Fruit fly (Drosophila melanogaster) whole organism, embryonic: Measurements from ENCODE around the gene CG13694.

Experiments
- Abd-B ChIP-seq: fragments of 200-800 bp; sonication (Bioruptor generic); optimal IDR thresholded peaks from 2 replicates; lab custom pipeline; 2018; ENCODE audit warnings: missing biosample characterization, mild to moderate bottlenecking, missing genetic modification characterization, moderate library complexity
- Awh ChIP-seq: fragments of 200-800 bp; sonication (Bioruptor generic); IDR thresholded peaks from 2 replicates; pipeline ENCODE4, ENCODE4 v1.3.6; 2022; ENCODE audit warnings: missing biosample characterization, missing genetic modification characterization
- CG11093 ChIP-seq: fragments of 200-800 bp; sonication (Bioruptor generic); IDR thresholded peaks from 3 replicates; pipeline ENCODE4 v1.3.6; 2022; ENCODE audit warnings: missing biosample characterization, missing genetic modification characterization
- CG12155 ChIP-seq: fragments of 200-800 bp; sonication (Bioruptor generic); optimal IDR thresholded peaks from 3 replicates; lab custom pipeline; 2016; ENCODE audit warnings: missing biosample characterization, missing genetic modification characterization
- CG12219 ChIP-seq: fragments of 200-800 bp; sonication (Bioruptor generic); optimal IDR thresholded peaks from 3 replicates; lab custom pipeline; 2018; ENCODE audit warnings: missing biosample characterization, mild to moderate bottlenecking, missing genetic modification characterization
- CG13287 ChIP-seq: fragments of 200-800 bp; sonication (Bioruptor generic); IDR thresholded peaks from 2 replicates; pipeline ENCODE4 v1.3.6; 2022; ENCODE audit warnings: missing biosample characterization, missing genetic modification characterization; ENCODE audit not compliant: partially characterized antibody
- CG13894 ChIP-seq: fragments of 200-800 bp; sonication (Bioruptor generic); optimal IDR thresholded peaks from 3 replicates; lab custom pipeline; 2018; ENCODE audit warnings: missing biosample characterization, mild to moderate bottlenecking, missing genetic modification characterization, moderate library complexity
- CG14965 ChIP-seq: fragments of 200-800 bp; sonication (Bioruptor generic); optimal IDR thresholded peaks from 2 replicates; lab custom pipeline; 2016; ENCODE audit warnings: missing biosample characterization, missing genetic modification characterization, borderline replicate concordance
- CG15269 ChIP-seq: fragments of 200-800 bp; sonication (Bioruptor generic); optimal IDR thresholded peaks from 2 replicates; lab custom pipeline; 2018; ENCODE audit warnings: missing biosample characterization, mild to moderate bottlenecking, missing genetic modification characterization, moderate library complexity
- CG17361 ChIP-seq: fragments of 200-800 bp; sonication (Bioruptor generic); IDR thresholded peaks from 3 replicates; pipeline ENCODE4 v1.3.6; 2022; ENCODE audit warnings: missing biosample characterization, missing genetic modification characterization
- CG1832 ChIP-seq: fragments of 200-800 bp; sonication (Bioruptor generic); optimal IDR thresholded peaks from 2 replicates; lab custom pipeline; 2017; ENCODE audit warnings: missing biosample characterization, mild to moderate bottlenecking, missing genetic modification characterization, inconsistent platforms
- CG2120 ChIP-seq: fragments of 200-800 bp; sonication (Bioruptor generic); optimal IDR thresholded peaks from 3 replicates; lab custom pipeline; 2016; ENCODE audit warnings: missing biosample characterization, missing genetic modification characterization
- CG31365 ChIP-seq: fragments of 200-800 bp; sonication (Bioruptor generic); optimal IDR thresholded peaks from 2 replicates; lab custom pipeline; 2018; ENCODE audit warnings: missing biosample characterization, mild to moderate bottlenecking, missing genetic modification characterization
- CG34224 ChIP-seq: fragments of 200-800 bp; sonication (Bioruptor generic); IDR thresholded peaks from 3 replicates; pipeline ENCODE4 v1.3.6; 2022; ENCODE audit warnings: missing biosample characterization, missing genetic modification characterization; ENCODE audit not compliant: partially characterized antibody
- CG34376 ChIP-seq: fragments of 200-800 bp; sonication (Bioruptor generic); optimal IDR thresholded peaks from 2 replicates; lab custom pipeline; 2018; ENCODE audit warnings: missing biosample characterization, mild to moderate bottlenecking, missing genetic modification characterization
- CG4360 ChIP-seq: fragments of 200-800 bp; sonication (Bioruptor generic); IDR thresholded peaks from 2 replicates; pipeline ENCODE4 v1.3.6; 2022; ENCODE audit warnings: missing biosample characterization, missing genetic modification characterization
- CG43689 ChIP-seq: fragments of 200-800 bp; sonication (Bioruptor generic); IDR thresholded peaks from 2 replicates; pipeline ENCODE4 v1.3.6; 2022; ENCODE audit warnings: missing biosample characterization, missing genetic modification characterization
- CG4854 ChIP-seq: fragments of 200-800 bp; sonication (Bioruptor generic); optimal IDR thresholded peaks from 2 replicates; lab custom pipeline; 2016; ENCODE audit warnings: missing biosample characterization, missing genetic modification characterization, inconsistent platforms
- CG9437 ChIP-seq: fragments of 200-800 bp; sonication (Bioruptor generic); optimal IDR thresholded peaks from 2 replicates; lab custom pipeline; 2018; ENCODE audit warnings: missing biosample characterization, mild to moderate bottlenecking, missing genetic modification characterization
- Camta ChIP-seq: fragments of 200-800 bp; sonication (Bioruptor generic); optimal IDR thresholded peaks from 2 replicates; lab custom pipeline; 2016; ENCODE audit warnings: missing biosample characterization, missing genetic modification characterization
- CkIIα-i1 ChIP-seq: fragments of 200-800 bp; sonication (Bioruptor generic); IDR thresholded peaks from 2 replicates; pipeline ENCODE4 v1.3.6; 2022; ENCODE audit warnings: missing biosample characterization, missing genetic modification characterization
- D19B ChIP-seq: fragments of 200-800 bp; sonication (Bioruptor generic); optimal IDR thresholded peaks from 2 replicates; lab custom pipeline; 2017; ENCODE audit warnings: missing biosample characterization, mild to moderate bottlenecking, missing genetic modification characterization
- Kr ChIP-seq: fragments of 200-800 bp; sonication (Bioruptor generic); optimal IDR thresholded peaks from 2 replicates; lab custom pipeline; 2017; ENCODE audit warnings: missing biosample characterization, mild to moderate bottlenecking, missing genetic modification characterization
- Med ChIP-seq: fragments of 200-800 bp; sonication (Bioruptor generic); peaks from one replicate; lab custom pipeline; 2016; ENCODE audit warnings: missing biosample characterization, missing genetic modification characterization, mild to moderate bottlenecking, inconsistent platforms, moderate library complexity
- Oli ChIP-seq: fragments of 200-800 bp; sonication (Bioruptor generic); optimal IDR thresholded peaks from 2 replicates; lab custom pipeline; 2018; ENCODE audit warnings: missing biosample characterization, mild to moderate bottlenecking, missing genetic modification characterization, moderate library complexity
- bab2 ChIP-seq: fragments of 200-800 bp; sonication (Bioruptor generic); optimal IDR thresholded peaks from 2 replicates; lab custom pipeline; 2016; ENCODE audit warnings: missing biosample characterization, missing genetic modification characterization
- chif ChIP-seq, 2 experiments: fragments of 200-800 bp; sonication (Bioruptor generic); optimal IDR thresholded peaks; 3 replicates each; lab custom pipeline; 2016; ENCODE audit warnings: missing biosample characterization in 2 of 2, missing genetic modification characterization in 2 of 2
- crol ChIP-seq: fragments of 200-800 bp; sonication (Bioruptor generic); IDR thresholded peaks from 2 replicates; pipeline ENCODE4 v1.3.6; 2022; ENCODE audit warnings: missing biosample characterization, missing genetic modification characterization
- dm ChIP-seq: fragments of 200-800 bp; sonication (Bioruptor generic); optimal IDR thresholded peaks from 3 replicates; lab custom pipeline; 2016; ENCODE audit warnings: missing biosample characterization, missing genetic modification characterization
- eve ChIP-seq, 2 experiments: fragments of >200 bp; optimal IDR thresholded peaks; 2 replicates each; lab custom pipeline; 2017; ENCODE audit warnings: missing biosample characterization in 2 of 2, missing genetic modification characterization in 2 of 2
- grn ChIP-seq: fragments of 200-800 bp; sonication (Bioruptor generic); optimal IDR thresholded peaks from 3 replicates; lab custom pipeline; 2017; ENCODE audit warnings: missing biosample characterization, missing genetic modification characterization
- hb ChIP-seq: fragments of 200-800 bp; sonication (Bioruptor generic); IDR thresholded peaks from 3 replicates; pipeline ENCODE4 v1.3.6; 2022; ENCODE audit warnings: missing biosample characterization, missing genetic modification characterization; ENCODE audit not compliant: partially characterized antibody
- hbn ChIP-seq: fragments of 200-800 bp; sonication (Bioruptor generic); IDR thresholded peaks from 2 replicates; pipeline ENCODE4 v1.3.6; 2022; ENCODE audit warnings: missing biosample characterization, missing genetic modification characterization; ENCODE audit not compliant: partially characterized antibody
- inv ChIP-seq: fragments of 200-800 bp; sonication (Bioruptor generic); IDR thresholded peaks from 2 replicates; pipeline ENCODE4 v1.3.6; 2022; ENCODE audit warnings: missing biosample characterization, missing genetic modification characterization; ENCODE audit not compliant: partially characterized antibody
- kay ChIP-seq: fragments of 200-800 bp; sonication (Bioruptor generic); optimal IDR thresholded peaks from 2 replicates; lab custom pipeline; 2016; ENCODE audit warnings: missing biosample characterization, missing genetic modification characterization
- knrl ChIP-seq: fragments of 200-800 bp; sonication (Bioruptor generic); IDR thresholded peaks from 3 replicates; pipeline ENCODE4 v1.3.6; 2022; ENCODE audit warnings: missing biosample characterization, missing genetic modification characterization; ENCODE audit not compliant: partially characterized antibody
- lov ChIP-seq, 2 experiments: fragments of 200-800 bp in 1 of 2; fragments of >200 bp in 1 of 2; sonication (Bioruptor generic) in 1 of 2; IDR thresholded peaks in 1 of 2; optimal IDR thresholded peaks in 1 of 2; 2 replicates in 1 of 2; 3 replicates in 1 of 2; pipeline versions ENCODE4 v1.3.6 to Lab custom; 2017 to 2022; ENCODE audit warnings: missing biosample characterization in 1 of 2, missing genetic modification characterization in 1 of 2
- maf-S ChIP-seq: fragments of 200-800 bp; sonication (Bioruptor generic); optimal IDR thresholded peaks from 2 replicates; lab custom pipeline; 2016; ENCODE audit warnings: missing biosample characterization, missing genetic modification characterization
- nerfin-2 ChIP-seq: fragments of 200-800 bp; sonication (Bioruptor generic); IDR thresholded peaks from 2 replicates; pipeline ENCODE4 v1.3.6; 2022; ENCODE audit warnings: missing biosample characterization, missing genetic modification characterization; ENCODE audit not compliant: partially characterized antibody
- oc ChIP-seq: fragments of 200-800 bp; sonication (Bioruptor generic); optimal IDR thresholded peaks from 2 replicates; lab custom pipeline; 2018; ENCODE audit warnings: missing biosample characterization, mild to moderate bottlenecking, missing genetic modification characterization, moderate library complexity
- pnt ChIP-seq: fragments of 200-800 bp; sonication (Bioruptor generic); optimal IDR thresholded peaks from 3 replicates; lab custom pipeline; 2016; ENCODE audit warnings: missing biosample characterization, missing genetic modification characterization
- rib ChIP-seq: fragments of 200-800 bp; sonication (Bioruptor generic); IDR thresholded peaks from 2 replicates; pipeline ENCODE4 v1.3.6; 2022; ENCODE audit warnings: missing biosample characterization, missing genetic modification characterization
- sd ChIP-seq: fragments of 200-800 bp; sonication (Bioruptor generic); optimal IDR thresholded peaks from 3 replicates; lab custom pipeline; 2018; ENCODE audit warnings: missing biosample characterization, mild to moderate bottlenecking, missing genetic modification characterization, moderate library complexity
- tin ChIP-seq: fragments of 200-800 bp; sonication (Bioruptor generic); optimal IDR thresholded peaks from 3 replicates; lab custom pipeline; 2016; ENCODE audit warnings: missing biosample characterization, missing genetic modification characterization
- trem ChIP-seq: fragments of 200-800 bp; optimal IDR thresholded peaks from 3 replicates; lab custom pipeline; 2019; ENCODE audit warnings: missing biosample characterization, mild to moderate bottlenecking, missing genetic modification characterization, moderate library complexity
- twi ChIP-seq: fragments of 200-800 bp; optimal IDR thresholded peaks from 2 replicates; lab custom pipeline; 2019; ENCODE audit warnings: missing biosample characterization, mild to moderate bottlenecking, missing genetic modification characterization, moderate library complexity
- vvl ChIP-seq: fragments of 200-800 bp; sonication (Bioruptor generic); IDR thresholded peaks from 2 replicates; pipeline ENCODE4 v1.3.6; 2022; ENCODE audit warnings: missing biosample characterization, missing genetic modification characterization
- wek ChIP-seq: fragments of 200-800 bp; sonication (Bioruptor generic); optimal IDR thresholded peaks from 3 replicates; lab custom pipeline; 2018; ENCODE audit warnings: missing biosample characterization, mild to moderate bottlenecking, missing genetic modification characterization, moderate library complexity

Gene CG13694

dm6 chr2L:109098-109799 is 7.0 kb downstream of the CG13694 start (continued):
- TF ChIP-seq hbn: no peak
- TF ChIP-seq CG34376 (GFP tag; lab: Kevin White, UChicago): peak; percentile 90
- TF ChIP-seq crol (GFP tag; lab: Robert Waterston, UW): no peak
- TF ChIP-seq CG12155 (GFP tag; lab: Kevin White, UChicago): no peak
- TF ChIP-seq kay (GFP tag; lab: Kevin White, UChicago): no peak
- TF ChIP-seq CG34224 (GFP tag; lab: Robert Waterston, UW): peak; percentile 44; the same call in 1 of the 3 replicates
- TF ChIP-seq Kr (GFP tag; lab: Kevin White, UChicago): no peak
- no peak for TF ChIP-seq Med
- no peak for TF ChIP-seq chif (GFP tag; optimal IDR thresholded peaks at IDR 0.05; lab: Kevin White, UChicago)
- no peak for TF ChIP-seq CG12219
- TF ChIP-seq CG14965 (GFP tag; lab: Kevin White, UChicago): no peak
- TF ChIP-seq vvl (GFP tag; lab: Robert Waterston, UW): no peak
- TF ChIP-seq CkIIα-i1 (GFP tag; lab: Robert Waterston, UW): no peak
- peak; percentile 19 for TF ChIP-seq CG2120
- TF ChIP-seq oc (tag; lab: Kevin White, UChicago): no peak
- no peak for TF ChIP-seq Awh (GFP tag; lab: Robert Waterston, UW)
- TF ChIP-seq CG1832 (GFP tag; lab: Kevin White, UChicago): no peak
- TF ChIP-seq hb (GFP tag; lab: Robert Waterston, UW): no peak
- TF ChIP-seq Oli (tag; lab: Kevin White, UChicago): no peak
- TF ChIP-seq rib (GFP tag; lab: Robert Waterston, UW): peak; percentile 9; the same call in 1 of the 2 replicates
- peak; percentile 33; the same call in 1 of the 2 replicates for TF ChIP-seq CG13287 (GFP tag; lab: Robert Waterston, UW)
- no peak for TF ChIP-seq tin (GFP tag; lab: Kevin White, UChicago)
- no peak for TF ChIP-seq trem (tag; lab: Kevin White, UChicago)
- TF ChIP-seq maf-S: no peak
- TF ChIP-seq nerfin-2 (GFP tag; lab: Robert Waterston, UW): no peak
- TF ChIP-seq bab2 (GFP tag; lab: Kevin White, UChicago): no peak
- no peak for TF ChIP-seq Abd-B
- no peak for TF ChIP-seq inv
- TF ChIP-seq pnt: no peak
- no peak for TF ChIP-seq CG4360 (GFP tag; lab: Robert Waterston, UW)
- TF ChIP-seq CG9437: peak; percentile 41
- no peak for TF ChIP-seq CG17361
- no peak for TF ChIP-seq D19B (GFP tag; lab: Kevin White, UChicago)
- TF ChIP-seq CG15269: no peak
- no peak for TF ChIP-seq lov (optimal IDR thresholded peaks at IDR 0.05; lab: Kevin White, UChicago)
- TF ChIP-seq lov (GFP tag; IDR thresholded peaks at IDR 0.05; lab: Robert Waterston, UW): no peak
- peak; percentile 87 for TF ChIP-seq sd (tag; lab: Kevin White, UChicago)
- no peak for TF ChIP-seq CG11093 (GFP tag; lab: Robert Waterston, UW)
- TF ChIP-seq wek (GFP tag; lab: Kevin White, UChicago): no peak
- peak; percentile 87 for TF ChIP-seq dm (GFP tag; lab: Kevin White, UChicago)
- TF ChIP-seq Camta: no peak
- no peak for TF ChIP-seq knrl
- TF ChIP-seq grn (GFP tag; lab: Kevin White, UChicago): peak; percentile 32
- no peak for TF ChIP-seq CG4854 (GFP tag; lab: Kevin White, UChicago)
- TF ChIP-seq eve (GFP tag; optimal IDR thresholded peaks at IDR 0.05; lab: Kevin White, UChicago): no peak
- TF ChIP-seq CG31365 (tag; lab: Kevin White, UChicago): no peak
- peak; percentile 51 for TF ChIP-seq CG13894
- TF ChIP-seq CG43689 (GFP tag; lab: Robert Waterston, UW): no peak
- TF ChIP-seq twi (tag; lab: Kevin White, UChicago): peak; percentile 88
